Worm (Caenorhabditis elegans) whole organism, late embryonic: ENCODE results near the gene M199.135.

Source experiments
- C08G9.2 ChIP-seq: sonication (generic microtip); optimal IDR thresholded peaks from 2 replicates; lab custom pipeline; 2016; ENCODE audit warnings: mild to moderate bottlenecking, missing genetic modification characterization, moderate library complexity, missing compliant biosample characterization
- F13H6.1 ChIP-seq: sonication (generic microtip); optimal IDR thresholded peaks from 2 replicates; lab custom pipeline; 2016; ENCODE audit warnings: missing genetic modification characterization, missing compliant biosample characterization
- dve-1 ChIP-seq: sonication (generic microtip); optimal IDR thresholded peaks from 2 replicates; lab custom pipeline; 2017; ENCODE audit warnings: antibody characterized with exemption, mild to moderate bottlenecking, missing genetic modification characterization, missing compliant biosample characterization
- mec-3 ChIP-seq: sonication (generic microtip); optimal IDR thresholded peaks from 2 replicates; lab custom pipeline; 2016; ENCODE audit warnings: borderline replicate concordance, missing genetic modification characterization, missing compliant biosample characterization
- nfya-1 ChIP-seq: sonication (generic microtip); optimal IDR thresholded peaks from 2 replicates; lab custom pipeline; 2017; ENCODE audit warnings: missing genetic modification characterization, mild to moderate bottlenecking, missing compliant biosample characterization, antibody characterized with exemption, moderate library complexity
- pag-3 ChIP-seq: sonication (generic microtip); optimal IDR thresholded peaks from 2 replicates; lab custom pipeline; 2016; ENCODE audit warnings: missing compliant biosample characterization, missing genetic modification characterization, borderline replicate concordance
- pha-4 ChIP-seq: fragments of 150-350 bp; optimal IDR thresholded peaks from 2 replicates; lab custom pipeline; 2018; ENCODE audit warnings: missing biosample characterization, missing genetic modification reagents, missing genetic modification characterization
- pros-1 ChIP-seq: fragments of 150-350 bp; optimal IDR thresholded peaks from 2 replicates; lab custom pipeline; 2014; ENCODE audit warnings: missing biosample characterization, missing genetic modification reagents, missing genetic modification characterization
- tbx-7 ChIP-seq: sonication (generic microtip); optimal IDR thresholded peaks from 2 replicates; lab custom pipeline; 2016; ENCODE audit warnings: missing genotype, missing genetic modification characterization, missing compliant biosample characterization
- ttx-3 ChIP-seq: sonication (generic microtip); optimal IDR thresholded peaks from 2 replicates; lab custom pipeline; 2016; ENCODE audit warnings: missing genetic modification reagents, missing genetic modification characterization, missing compliant biosample characterization

DNA sequence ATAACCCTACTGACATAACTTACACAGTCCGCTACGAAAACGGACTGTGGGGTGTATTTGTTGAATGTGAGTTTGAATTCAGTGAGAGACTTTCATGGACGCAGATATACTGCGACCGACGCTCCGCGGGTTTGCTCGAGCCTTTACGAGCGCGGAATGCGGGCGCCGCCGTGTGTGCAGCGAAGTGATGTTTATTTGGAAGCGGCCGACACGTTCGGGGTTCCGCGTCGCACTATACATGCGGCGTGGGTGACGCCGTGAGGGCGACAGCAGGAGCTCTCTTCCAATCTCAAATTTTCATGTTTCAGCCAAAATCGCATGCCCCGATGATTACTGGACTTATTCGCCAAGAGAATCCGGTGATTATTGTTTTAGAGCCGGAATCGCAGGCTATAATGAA, 4.8 kb downstream of the M199.135 start:
- TF ChIP-seq pag-3 (tag; lab: Kevin White, UChicago) (no peak), ttx-3 (tag; lab: Kevin White, UChicago) (no peak), dve-1 (no peak), nfya-1 (no peak), mec-3 (tag; lab: Kevin White, UChicago) (no peak), pros-1 (no peak), C08G9.2 (tag; lab: Kevin White, UChicago) (no peak), pha-4 (no peak), F13H6.1 (tag; lab: Kevin White, UChicago) (no peak), tbx-7 (no peak)
